Fruit fly (Drosophila melanogaster) whole organism, embryonic: ENCODE measurements around the gene CG15306.

ENCODE experiments used
- B-H1 ChIP-seq: fragments of 200-800 bp; sonication (Bioruptor generic); IDR thresholded peaks from 3 replicates; pipeline ENCODE4 v1.3.6; 2022; ENCODE audit warnings: missing biosample characterization, missing genetic modification characterization
- CG10959 ChIP-seq: fragments of 200-800 bp; sonication (Bioruptor generic); IDR thresholded peaks from 2 replicates; pipeline ENCODE4 v1.3.6; 2022; ENCODE audit warnings: missing biosample characterization, missing genetic modification characterization
- CG11504 ChIP-seq: fragments of 200-800 bp; sonication (Bioruptor generic); optimal IDR thresholded peaks from 3 replicates; lab custom pipeline; 2019; ENCODE audit warnings: missing biosample characterization, mild to moderate bottlenecking, missing genetic modification characterization, moderate library complexity
- CG12942 ChIP-seq: fragments of 200-800 bp; sonication (Bioruptor generic); optimal IDR thresholded peaks from 3 replicates; lab custom pipeline; 2016; ENCODE audit warnings: missing biosample characterization, missing genetic modification characterization
- CG15073 ChIP-seq: fragments of 200-800 bp; sonication (Bioruptor generic); optimal IDR thresholded peaks from 2 replicates; lab custom pipeline; 2016; ENCODE audit warnings: missing biosample characterization, missing genetic modification characterization
- CG16863 ChIP-seq: fragments of 200-800 bp; sonication (Bioruptor generic); optimal IDR thresholded peaks from 3 replicates; lab custom pipeline; 2016; ENCODE audit warnings: missing biosample characterization, missing genetic modification characterization
- CG17568 ChIP-seq: fragments of 200-800 bp; sonication (Bioruptor generic); optimal IDR thresholded peaks from 2 replicates; lab custom pipeline; 2018; ENCODE audit warnings: missing biosample characterization, mild to moderate bottlenecking, missing genetic modification characterization, moderate library complexity
- CG18764 ChIP-seq: fragments of 200-800 bp; sonication (Bioruptor generic); optimal IDR thresholded peaks from 3 replicates; lab custom pipeline; 2016; ENCODE audit warnings: missing biosample characterization, missing genetic modification characterization
- CG2120 ChIP-seq: fragments of 200-800 bp; sonication (Bioruptor generic); optimal IDR thresholded peaks from 3 replicates; lab custom pipeline; 2016; ENCODE audit warnings: missing biosample characterization, missing genetic modification characterization
- CG2129 ChIP-seq: fragments of 200-800 bp; sonication (Bioruptor generic); IDR thresholded peaks from 2 replicates; pipeline ENCODE4 v1.3.6; 2022; ENCODE audit warnings: missing biosample characterization, missing genetic modification characterization; ENCODE audit not compliant: partially characterized antibody
- CG2712 ChIP-seq: fragments of 200-800 bp; optimal IDR thresholded peaks from 3 replicates; lab custom pipeline; 2019; ENCODE audit warnings: missing biosample characterization, mild to moderate bottlenecking, missing genetic modification characterization, moderate library complexity
- CG3281 ChIP-seq: fragments of 200-800 bp; sonication (Bioruptor generic); optimal IDR thresholded peaks from 3 replicates; lab custom pipeline; 2017; ENCODE audit warnings: missing biosample characterization, mild to moderate bottlenecking, missing genetic modification characterization
- CG4328 ChIP-seq: fragments of 200-800 bp; sonication (Bioruptor generic); optimal IDR thresholded peaks from 3 replicates; lab custom pipeline; 2017; ENCODE audit warnings: missing biosample characterization, missing genetic modification reagents, missing genetic modification characterization
- CG5245 ChIP-seq: fragments of 200-800 bp; sonication (Bioruptor generic); optimal IDR thresholded peaks from 3 replicates; lab custom pipeline; 2016; ENCODE audit warnings: missing biosample characterization, missing genetic modification characterization
- CG7839 ChIP-seq: fragments of 200-800 bp; sonication (Bioruptor generic); optimal IDR thresholded peaks from 3 replicates; lab custom pipeline; 2018; ENCODE audit warnings: missing biosample characterization, mild to moderate bottlenecking, missing genetic modification characterization, moderate library complexity
- CG8924 ChIP-seq: fragments of 200-800 bp; optimal IDR thresholded peaks from 3 replicates; lab custom pipeline; 2019; ENCODE audit warnings: missing biosample characterization, mild to moderate bottlenecking, missing genetic modification characterization, moderate library complexity
- CG9437 ChIP-seq: fragments of 200-800 bp; sonication (Bioruptor generic); optimal IDR thresholded peaks from 2 replicates; lab custom pipeline; 2018; ENCODE audit warnings: missing biosample characterization, mild to moderate bottlenecking, missing genetic modification characterization
- CG9609 ChIP-seq: fragments of 200-800 bp; sonication (Bioruptor generic); optimal IDR thresholded peaks from 3 replicates; lab custom pipeline; 2016; ENCODE audit warnings: missing biosample characterization, missing genetic modification characterization
- Deaf1 ChIP-seq: fragments of 200-800 bp; optimal IDR thresholded peaks from 3 replicates; lab custom pipeline; 2019; ENCODE audit warnings: missing biosample characterization, mild to moderate bottlenecking, missing genetic modification characterization, moderate library complexity
- Dp ChIP-seq: fragments of 200-800 bp; sonication (Bioruptor generic); optimal IDR thresholded peaks from 2 replicates; lab custom pipeline; 2018; ENCODE audit warnings: missing biosample characterization, mild to moderate bottlenecking, missing genetic modification characterization, moderate library complexity
- Ets65A ChIP-seq: fragments of 200-800 bp; sonication (Bioruptor generic); peaks from one replicate; lab custom pipeline; 2016; ENCODE audit warnings: missing biosample characterization, missing genetic modification characterization
- Fer1 ChIP-seq: fragments of 200-800 bp; sonication (Bioruptor generic); optimal IDR thresholded peaks from 2 replicates; lab custom pipeline; 2017; ENCODE audit warnings: missing biosample characterization, mild to moderate bottlenecking, missing genetic modification characterization
- Hey ChIP-seq: fragments of 200-800 bp; sonication (Bioruptor generic); optimal IDR thresholded peaks from 3 replicates; lab custom pipeline; 2018; ENCODE audit warnings: missing biosample characterization, mild to moderate bottlenecking, missing genetic modification characterization
- Kr ChIP-seq: fragments of 200-800 bp; sonication (Bioruptor generic); optimal IDR thresholded peaks from 2 replicates; lab custom pipeline; 2017; ENCODE audit warnings: missing biosample characterization, mild to moderate bottlenecking, missing genetic modification characterization
- MBD-R2 ChIP-seq: fragments of 200-800 bp; sonication (Bioruptor generic); IDR thresholded peaks from 2 replicates; pipeline ENCODE4 v1.3.6; 2022; ENCODE audit warnings: missing biosample characterization, missing genetic modification characterization
- Mad ChIP-seq: fragments of 200-800 bp; sonication (Bioruptor generic); optimal IDR thresholded peaks from 2 replicates; lab custom pipeline; 2016; ENCODE audit warnings: missing biosample characterization, missing genetic modification characterization
- Meics ChIP-seq: fragments of 200-800 bp; sonication (Bioruptor generic); optimal IDR thresholded peaks from 2 replicates; lab custom pipeline; 2017; ENCODE audit warnings: missing biosample characterization, mild to moderate bottlenecking, missing genetic modification characterization
- Nf-YA ChIP-seq: fragments of 200-800 bp; sonication (Bioruptor generic); IDR thresholded peaks from 2 replicates; pipeline ENCODE4 v1.3.6; 2022; ENCODE audit warnings: missing biosample characterization, missing genetic modification characterization
- Oli ChIP-seq: fragments of 200-800 bp; sonication (Bioruptor generic); optimal IDR thresholded peaks from 2 replicates; lab custom pipeline; 2018; ENCODE audit warnings: missing biosample characterization, mild to moderate bottlenecking, missing genetic modification characterization, moderate library complexity
- Sox102F ChIP-seq: fragments of 200-800 bp; sonication (Bioruptor generic); optimal IDR thresholded peaks from 2 replicates; lab custom pipeline; 2018; ENCODE audit warnings: missing biosample characterization, mild to moderate bottlenecking, missing genetic modification characterization, moderate library complexity
- Taf1 ChIP-seq: fragments of 200-800 bp; sonication (Bioruptor generic); IDR thresholded peaks from 2 replicates; pipeline ENCODE4 v1.3.6; 2022; ENCODE audit warnings: missing biosample characterization, missing genetic modification characterization
- Xbp1 ChIP-seq: fragments of 200-800 bp; sonication (Bioruptor generic); optimal IDR thresholded peaks from 3 replicates; lab custom pipeline; 2016; ENCODE audit warnings: missing biosample characterization, mild to moderate bottlenecking, missing genetic modification characterization
- Xrp1 ChIP-seq: fragments of 200-800 bp; sonication (Bioruptor generic); IDR thresholded peaks from 2 replicates; pipeline ENCODE4 v1.3.6; 2022; ENCODE audit warnings: missing biosample characterization, missing genetic modification characterization
- bigmax ChIP-seq: fragments of 200-800 bp; sonication (Bioruptor generic); optimal IDR thresholded peaks from 2 replicates; lab custom pipeline; 2018; ENCODE audit warnings: missing biosample characterization, mild to moderate bottlenecking, missing genetic modification characterization
- chinmo ChIP-seq: fragments of 200-800 bp; sonication (Bioruptor generic); IDR thresholded peaks from 4 replicates; pipeline ENCODE4 v1.3.6; 2022; ENCODE audit warnings: missing biosample characterization, missing genetic modification characterization; ENCODE audit not compliant: partially characterized antibody
- crp ChIP-seq, 2 experiments: fragments of 200-800 bp; sonication (Bioruptor generic); optimal IDR thresholded peaks; 2 replicates in 1 of 2; 3 replicates in 1 of 2; lab custom pipeline; 2017; ENCODE audit warnings: missing biosample characterization in 2 of 2, missing genetic modification characterization in 2 of 2, mild to moderate bottlenecking in 1 of 2, moderate library complexity in 1 of 2
- dati ChIP-seq: fragments of 200-800 bp; sonication (Bioruptor generic); IDR thresholded peaks from 2 replicates; pipeline ENCODE4 v1.3.6; 2022; ENCODE audit warnings: missing biosample characterization, missing genetic modification characterization
- dmrt11E ChIP-seq: fragments of 200-800 bp; sonication (Bioruptor generic); optimal IDR thresholded peaks from 3 replicates; lab custom pipeline; 2018; ENCODE audit warnings: missing biosample characterization, mild to moderate bottlenecking, missing genetic modification characterization, moderate library complexity
- fd96Cb ChIP-seq: fragments of 200-800 bp; sonication (Bioruptor generic); optimal IDR thresholded peaks from 2 replicates; lab custom pipeline; 2018; ENCODE audit warnings: missing biosample characterization, mild to moderate bottlenecking, missing genetic modification characterization, moderate library complexity
- ftz-f1 ChIP-seq: fragments of 200-800 bp; sonication (Bioruptor generic); optimal IDR thresholded peaks from 2 replicates; lab custom pipeline; 2016; ENCODE audit warnings: missing biosample characterization, missing genetic modification characterization
- hkb ChIP-seq, 2 experiments: fragments of 200-800 bp in 1 of 2; fragments of >200 bp in 1 of 2; sonication (Bioruptor generic) in 1 of 2; IDR thresholded peaks in 1 of 2; optimal IDR thresholded peaks in 1 of 2; 2 replicates each; pipeline versions ENCODE4 v1.3.6 to Lab custom; 2017 to 2022; ENCODE audit warnings: missing biosample characterization in 1 of 2, missing genetic modification characterization in 1 of 2
- lab ChIP-seq: fragments of 200-800 bp; sonication (Bioruptor generic); optimal IDR thresholded peaks from 3 replicates; lab custom pipeline; 2017; ENCODE audit warnings: missing biosample characterization, missing genetic modification characterization, mild to moderate bottlenecking, moderate library complexity, missing genetic modification reagents
- nerfin-1 ChIP-seq: fragments of 200-800 bp; sonication (Bioruptor generic); optimal IDR thresholded peaks from 3 replicates; lab custom pipeline; 2019; ENCODE audit warnings: missing biosample characterization, mild to moderate bottlenecking, missing genetic modification characterization, moderate library complexity
- pan ChIP-seq, 4 experiments: fragments of >200 bp in 3 of 4; fragments of 200-800 bp in 1 of 4; sonication (Bioruptor generic) in 1 of 4; optimal IDR thresholded peaks in 3 of 4; IDR thresholded peaks in 1 of 4; 2 replicates each; pipeline versions ENCODE4 v1.3.6 to Lab custom; 2017 to 2022; ENCODE audit warnings: missing biosample characterization in 2 of 4, missing genetic modification characterization in 2 of 4, mixed read lengths in 1 of 4
- pfk ChIP-seq: fragments of 200-800 bp; sonication (Bioruptor generic); optimal IDR thresholded peaks from 2 replicates; lab custom pipeline; 2018; ENCODE audit warnings: missing biosample characterization, mild to moderate bottlenecking, missing genetic modification characterization, moderate library complexity
- pros ChIP-seq: fragments of 200-800 bp; sonication (Bioruptor generic); optimal IDR thresholded peaks from 3 replicates; lab custom pipeline; 2019; ENCODE audit warnings: missing biosample characterization, mild to moderate bottlenecking, missing genetic modification characterization, moderate library complexity
- pum ChIP-seq: fragments of 200-800 bp; sonication (Bioruptor generic); optimal IDR thresholded peaks from 2 replicates; lab custom pipeline; 2016; ENCODE audit warnings: missing biosample characterization, missing genetic modification characterization
- so ChIP-seq: fragments of 200-800 bp; sonication (Bioruptor generic); IDR thresholded peaks from 3 replicates; pipeline ENCODE4 v1.3.6; 2022; ENCODE audit warnings: missing biosample characterization, missing genetic modification characterization
- stwl ChIP-seq: fragments of 200-800 bp; sonication (Bioruptor generic); optimal IDR thresholded peaks from 3 replicates; lab custom pipeline; 2018; ENCODE audit warnings: missing biosample characterization, mild to moderate bottlenecking, missing genetic modification characterization, moderate library complexity
- zfh1 ChIP-seq: fragments of 200-800 bp; sonication (Bioruptor generic); IDR thresholded peaks from 3 replicates; pipeline ENCODE4 v1.3.6; 2022; ENCODE audit warnings: missing biosample characterization, missing genetic modification characterization

The CG15306 gene

DNA sequence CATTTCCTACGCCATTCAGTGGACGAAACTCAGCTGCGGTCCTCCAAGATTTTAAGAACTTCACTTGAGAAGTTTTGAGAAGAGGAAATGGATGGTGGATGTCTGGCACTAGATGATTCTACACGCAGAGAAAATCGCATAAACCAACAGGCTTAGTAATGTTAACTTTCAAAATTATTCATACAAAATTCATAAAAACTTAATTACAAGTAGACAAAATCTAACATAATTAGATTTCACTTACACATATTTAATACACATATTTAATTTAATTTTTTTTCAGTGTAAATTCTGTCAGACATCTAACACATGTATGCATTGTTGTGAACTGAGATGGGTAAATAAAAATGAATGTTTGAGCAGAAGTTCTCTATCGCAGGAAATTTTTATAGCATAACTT, 31.5 kb downstream of the CG15306 start (continued):
- no peak for TF ChIP-seq Nf-YA (GFP tag; lab: Robert Waterston, UW)
- no peak for TF ChIP-seq CG4328 (GFP tag; lab: Kevin White, UChicago)
- no peak for TF ChIP-seq pfk (GFP tag; lab: Kevin White, UChicago)
- TF ChIP-seq CG2120 (GFP tag; lab: Kevin White, UChicago) = peak; percentile 17
- no peak for TF ChIP-seq pum (GFP tag; lab: Kevin White, UChicago)
- TF ChIP-seq CG5245 (GFP tag; lab: Kevin White, UChicago) = no peak
- no peak for TF ChIP-seq so (GFP tag; lab: Robert Waterston, UW)
- peak; percentile 28 for TF ChIP-seq CG2712 (tag; lab: Kevin White, UChicago)
- no peak for TF ChIP-seq Oli (tag; lab: Kevin White, UChicago)
- no peak for TF ChIP-seq CG12942 (GFP tag; lab: Kevin White, UChicago)
- TF ChIP-seq hkb (optimal IDR thresholded peaks at IDR 0.05; lab: Kevin White, UChicago) = no peak
- peak; percentile 20; the same call in 1 of the 2 replicates for TF ChIP-seq hkb (GFP tag; IDR thresholded peaks at IDR 0.05; lab: Robert Waterston, UW)
- TF ChIP-seq fd96Cb (tag; lab: Kevin White, UChicago) = peak; percentile 20
- TF ChIP-seq Meics (GFP tag; lab: Kevin White, UChicago) = peak; percentile 4
- no peak for TF ChIP-seq crp (GFP tag; optimal IDR thresholded peaks at IDR 0.05; lab: Kevin White, UChicago)
- no peak for TF ChIP-seq CG9609 (GFP tag; lab: Kevin White, UChicago)
- TF ChIP-seq dati (GFP tag; lab: Robert Waterston, UW) = no peak
- TF ChIP-seq CG9437 = no peak
- no peak for TF ChIP-seq Xbp1 (GFP tag; lab: Kevin White, UChicago)
- no peak for TF ChIP-seq nerfin-1 (tag; lab: Kevin White, UChicago)
- peak; percentile 29 for TF ChIP-seq Fer1
- no peak for TF ChIP-seq CG17568 (GFP tag; lab: Kevin White, UChicago)
- TF ChIP-seq Mad (GFP tag; lab: Kevin White, UChicago) = no peak
- no peak for TF ChIP-seq Deaf1
- no peak for TF ChIP-seq chinmo
- TF ChIP-seq bigmax = no peak
- TF ChIP-seq Ets65A (GFP tag; lab: Kevin White, UChicago) = peak; percentile 45
- no peak for TF ChIP-seq pros (GFP tag; lab: Kevin White, UChicago)
- no peak for TF ChIP-seq Hey (tag; lab: Kevin White, UChicago)
- TF ChIP-seq zfh1 (GFP tag; lab: Robert Waterston, UW) = no peak
- TF ChIP-seq CG11504 (tag; lab: Kevin White, UChicago) = peak; percentile 41
- no peak for TF ChIP-seq stwl (tag; lab: Kevin White, UChicago)
- TF ChIP-seq Dp (GFP tag; lab: Kevin White, UChicago) = no peak
- TF ChIP-seq CG8924 (tag; lab: Kevin White, UChicago) = no peak
- peak; percentile 36 for TF ChIP-seq Sox102F (GFP tag; lab: Kevin White, UChicago)
- no peak for TF ChIP-seq pan (optimal IDR thresholded peaks at IDR 0.05; lab: Kevin White, UChicago)
- peak in 1 of 2 experiments; percentile 32 for TF ChIP-seq pan (GFP tag; optimal IDR thresholded peaks at IDR 0.05 in 1 of 2, IDR thresholded peaks at IDR 0.05 in 1 of 2)
- TF ChIP-seq B-H1 (GFP tag; lab: Robert Waterston, UW) = no peak
- no peak for TF ChIP-seq CG3281 (GFP tag; lab: Kevin White, UChicago)
- no peak for TF ChIP-seq ftz-f1 (GFP tag; lab: Kevin White, UChicago)
- TF ChIP-seq Xrp1 (GFP tag; lab: Robert Waterston, UW) = 0 out of 2 replicates have a peak, but pooled peaks have one; percentile 9
- no peak for TF ChIP-seq CG15073 (GFP tag; lab: Kevin White, UChicago)
- TF ChIP-seq Kr (GFP tag; lab: Kevin White, UChicago) = no peak
- no peak for TF ChIP-seq CG16863
- TF ChIP-seq CG18764 (GFP tag; lab: Kevin White, UChicago) = no peak
- TF ChIP-seq dmrt11E (tag; lab: Kevin White, UChicago) = no peak
- TF ChIP-seq lab = peak; percentile 8
- no peak for TF ChIP-seq Taf1 (GFP tag; lab: Robert Waterston, UW)
- TF ChIP-seq CG10959 (GFP tag; lab: Robert Waterston, UW) = no peak
- TF ChIP-seq CG7839 (tag; lab: Kevin White, UChicago) = peak; percentile 26
- TF ChIP-seq MBD-R2 (GFP tag; lab: Robert Waterston, UW) = no peak
- TF ChIP-seq CG2129 = no peak
